Worm (Caenorhabditis elegans) whole organism, L3 larva: ENCODE results near the gene nep-11.
"Not testable (repeated sequence)": the region's sequence is repeated elsewhere in the genome, so short reads cannot be mapped to it uniquely, and the experiment has no call there.

Experiments
- fos-1 ChIP-seq: fragments of 150-350 bp; optimal IDR thresholded peaks from 2 replicates; lab custom pipeline; 2014; ENCODE audit warnings: missing biosample characterization, missing genetic modification characterization
- lin-39 ChIP-seq: fragments of 150-350 bp; optimal IDR thresholded peaks from 2 replicates; lab custom pipeline; 2018; ENCODE audit warnings: missing biosample characterization, missing genetic modification reagents, missing genetic modification characterization
- nhr-77 ChIP-seq: fragments of 150-350 bp; optimal IDR thresholded peaks from 2 replicates; lab custom pipeline; 2014; ENCODE audit warnings: missing biosample characterization, missing genetic modification characterization
- unc-39 ChIP-seq: sonication (generic microtip); optimal IDR thresholded peaks from 4 replicates; lab custom pipeline; 2017; ENCODE audit warnings: missing biosample characterization, missing genetic modification characterization

DNA sequence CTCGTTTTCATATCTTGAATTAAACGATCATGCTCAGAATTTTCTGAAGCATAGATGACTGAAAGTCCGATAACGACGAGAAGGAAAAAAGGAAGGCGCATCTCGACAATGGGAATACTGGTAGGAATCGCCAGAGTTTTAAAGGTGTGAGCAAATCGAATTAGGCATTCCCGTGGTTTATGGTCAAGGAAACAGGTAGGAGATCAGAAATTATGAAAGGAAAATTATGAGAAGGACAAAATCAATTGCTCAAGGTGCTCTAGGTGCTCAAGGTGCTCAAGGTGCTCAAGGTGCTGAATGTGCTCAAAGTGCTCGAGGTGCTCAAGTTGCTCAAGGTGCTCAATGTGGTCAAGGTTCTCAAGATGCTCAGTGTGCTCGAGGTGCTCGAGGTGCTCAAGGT is 39.2 kb upstream of the nep-11 start, which contains the start of gene C16C8.10:
- TF ChIP-seq nhr-77, fos-1, lin-39, unc-39 (tag; lab: Kevin White, UChicago): not testable (repeated sequence)
